Fruit fly (Drosophila melanogaster): ENCODE data around the gene CG17726.

Gene CG17726

dm6 chr3R:11219883-11220282 lies 6.7 kb upstream of the CG17726 start, which contains the start of gene CG6689 (continued):
- no peak for TF ChIP-seq CG10462 (GFP tag; optimal IDR thresholded peaks at IDR 0.05)
- TF ChIP-seq MBD-R2 (GFP tag; IDR thresholded peaks at IDR 0.05), result peak; percentile 94
- no peak for TF ChIP-seq CG11247 (GFP tag; IDR thresholded peaks at IDR 0.05)
- no peak for TF ChIP-seq CG16863 (GFP tag; optimal IDR thresholded peaks at IDR 0.05)
- TF ChIP-seq CG7372 (GFP tag; IDR thresholded peaks at IDR 0.05), result no peak
- peak; percentile 66 for TF ChIP-seq gfzf (GFP tag; optimal IDR thresholded peaks at IDR 0.05)
- peak; percentile 48 for TF ChIP-seq Elba2 (GFP tag; optimal IDR thresholded peaks at IDR 0.05)
- TF ChIP-seq CG13775 (GFP tag; optimal IDR thresholded peaks at IDR 0.05), result peak; percentile 26
- no peak for TF ChIP-seq CG7786 (GFP tag; optimal IDR thresholded peaks at IDR 0.05)
- TF ChIP-seq Ptx1 (GFP tag; IDR thresholded peaks at IDR 0.05), result no peak
- TF ChIP-seq CG17829 (tag; optimal IDR thresholded peaks at IDR 0.05), result no peak
- TF ChIP-seq CG16815 (GFP tag; optimal IDR thresholded peaks at IDR 0.05), result no peak
- no peak for TF ChIP-seq bab2 (GFP tag; optimal IDR thresholded peaks at IDR 0.05)
- TF ChIP-seq CG2889 (GFP tag; IDR thresholded peaks at IDR 0.05), result no peak
- TF ChIP-seq danr (GFP tag; IDR thresholded peaks at IDR 0.05), result no peak
- no peak for TF ChIP-seq NC2α (GFP tag; optimal IDR thresholded peaks at IDR 0.05)
- TF ChIP-seq CG12659 (GFP tag; optimal IDR thresholded peaks at IDR 0.05), result peak; percentile 55
- TF ChIP-seq CG11085 (GFP tag; IDR thresholded peaks at IDR 0.05), result no peak
- no peak for TF ChIP-seq CG6813 (GFP tag; optimal IDR thresholded peaks at IDR 0.05)
- TF ChIP-seq grau (tag; optimal IDR thresholded peaks at IDR 0.05), result peak; percentile 25
- no peak for TF ChIP-seq NfI (GFP tag; optimal IDR thresholded peaks at IDR 0.05)
- TF ChIP-seq odd (GFP tag; optimal IDR thresholded peaks at IDR 0.05), result no peak
- peak; percentile 88 for TF ChIP-seq CG9797 (GFP tag; optimal IDR thresholded peaks at IDR 0.05)
- peak; percentile 80 for TF ChIP-seq CG2116 (GFP tag; optimal IDR thresholded peaks at IDR 0.05)
- TF ChIP-seq C15 (GFP tag; IDR thresholded peaks at IDR 0.05), result no peak
- no peak for TF ChIP-seq CG8359 (GFP tag; optimal IDR thresholded peaks at IDR 0.05; ENCODE audit: borderline replicate concordance)
- TF ChIP-seq Dp (GFP tag; optimal IDR thresholded peaks at IDR 0.05), result peak; percentile 69
- no peak for TF ChIP-seq emc (GFP tag; optimal IDR thresholded peaks at IDR 0.05)
- no peak for TF ChIP-seq cwo (GFP tag; optimal IDR thresholded peaks at IDR 0.05)
- TF ChIP-seq nerfin-1 (tag; optimal IDR thresholded peaks at IDR 0.05), result no peak
- peak; percentile 33 for TF ChIP-seq CG15514 (GFP tag; optimal IDR thresholded peaks at IDR 0.05)
- no peak for TF ChIP-seq CG3163 (GFP tag; optimal IDR thresholded peaks at IDR 0.05)
- TF ChIP-seq lilli (GFP tag; optimal IDR thresholded peaks at IDR 0.05), result peak; percentile 43
- peak; percentile 92 for TF ChIP-seq CG17186 (GFP tag; optimal IDR thresholded peaks at IDR 0.05)
- no peak for TF ChIP-seq trh (GFP tag; optimal IDR thresholded peaks at IDR 0.05)
- peak; percentile 10 for TF ChIP-seq zfh2 (GFP tag; optimal IDR thresholded peaks at IDR 0.05)
- no peak for TF ChIP-seq lab (GFP tag; optimal IDR thresholded peaks at IDR 0.05)
- no peak for TF ChIP-seq Six4 (GFP tag; optimal IDR thresholded peaks at IDR 0.05)
- no peak for TF ChIP-seq CG17361 (GFP tag; IDR thresholded peaks at IDR 0.05)
- TF ChIP-seq CG17802 (tag; optimal IDR thresholded peaks at IDR 0.05), result no peak
- no peak for TF ChIP-seq CG31441 (GFP tag; IDR thresholded peaks at IDR 0.05)
- no peak for TF ChIP-seq sisA (GFP tag; IDR thresholded peaks at IDR 0.05)
- no peak for TF ChIP-seq CG5180 (GFP tag; optimal IDR thresholded peaks at IDR 0.05)
- peak; percentile 13 for TF ChIP-seq CHES-1-like (GFP tag; optimal IDR thresholded peaks at IDR 0.05)
- no peak for TF ChIP-seq rib (GFP tag; IDR thresholded peaks at IDR 0.05)
- peak; percentile 42 for TF ChIP-seq Sin3A (optimal IDR thresholded peaks at IDR 0.05)
- no peak for TF ChIP-seq dysf (GFP tag; IDR thresholded peaks at IDR 0.05)
- no peak for TF ChIP-seq btn (GFP tag; optimal IDR thresholded peaks at IDR 0.05)
- no peak for TF ChIP-seq salm (tag; optimal IDR thresholded peaks at IDR 0.05)
- no peak for TF ChIP-seq CG1233 (GFP tag; optimal IDR thresholded peaks at IDR 0.05)
- peak; percentile 21 for TF ChIP-seq CoRest (tag; optimal IDR thresholded peaks at IDR 0.05)
- no peak for TF ChIP-seq CG14965 (GFP tag; optimal IDR thresholded peaks at IDR 0.05; ENCODE audit: borderline replicate concordance)

Data from whole organism, embryonic.